Worm (Caenorhabditis elegans) whole organism, late embryonic: ENCODE results near the gene F48G7.5.

Source experiments
- C38D4.7 ChIP-seq: fragments of 200-800 bp; sonication (Bioruptor generic); optimal IDR thresholded peaks from 2 replicates; lab custom pipeline; 2018; ENCODE audit warnings: mild to moderate bottlenecking, missing genetic modification characterization, moderate library complexity, missing compliant biosample characterization
- K09A11.1 ChIP-seq: sonication (generic microtip); optimal IDR thresholded peaks from 2 replicates; lab custom pipeline; 2017; ENCODE audit warnings: antibody characterized with exemption, mild to moderate bottlenecking, missing genetic modification characterization, missing compliant biosample characterization; ENCODE audit not compliant: insufficient read depth
- T23F11.4 ChIP-seq: fragments of 200-800 bp; sonication (Bioruptor generic); optimal IDR thresholded peaks from 2 replicates; lab custom pipeline; 2018; ENCODE audit warnings: mild to moderate bottlenecking, missing genetic modification characterization, missing compliant biosample characterization
- ceh-14 ChIP-seq: sonication (generic microtip); optimal IDR thresholded peaks from 2 replicates; lab custom pipeline; 2016; ENCODE audit warnings: missing genotype, missing genetic modification characterization, missing compliant biosample characterization
- ceh-18 ChIP-seq: sonication (generic microtip); optimal IDR thresholded peaks from 2 replicates; lab custom pipeline; 2016; ENCODE audit warnings: missing genetic modification characterization, missing compliant biosample characterization
- ceh-19 ChIP-seq: fragments of 200-800 bp; sonication (Bioruptor generic); optimal IDR thresholded peaks from 2 replicates; lab custom pipeline; 2018; ENCODE audit warnings: mild to moderate bottlenecking, missing genetic modification characterization, missing compliant biosample characterization
- ceh-2 ChIP-seq: sonication (generic microtip); optimal IDR thresholded peaks from 2 replicates; lab custom pipeline; 2016; ENCODE audit warnings: missing genotype, missing genetic modification characterization, missing compliant biosample characterization
- ceh-22 ChIP-seq: sonication (generic microtip); optimal IDR thresholded peaks from 2 replicates; lab custom pipeline; 2017; ENCODE audit warnings: missing biosample characterization, missing genetic modification characterization
- ceh-24 ChIP-seq: sonication (generic microtip); optimal IDR thresholded peaks from 2 replicates; lab custom pipeline; 2016; ENCODE audit warnings: mild to moderate bottlenecking, missing genetic modification characterization, missing compliant biosample characterization
- ceh-30 ChIP-seq: fragments of 150-350 bp; optimal IDR thresholded peaks from 2 replicates; lab custom pipeline; 2014; ENCODE audit warnings: missing biosample characterization, missing genetic modification characterization
- ceh-6 ChIP-seq: fragments of 200-800 bp; sonication (Bioruptor generic); optimal IDR thresholded peaks from 2 replicates; lab custom pipeline; 2018; ENCODE audit warnings: mild to moderate bottlenecking, missing genetic modification characterization, missing compliant biosample characterization
- ceh-9 ChIP-seq: sonication (generic microtip); optimal IDR thresholded peaks from 2 replicates; lab custom pipeline; 2016; ENCODE audit warnings: mild to moderate bottlenecking, missing genetic modification characterization, inconsistent platforms, missing compliant biosample characterization
- che-1 ChIP-seq: sonication (generic microtip); optimal IDR thresholded peaks from 2 replicates; lab custom pipeline; 2016; ENCODE audit warnings: mild to moderate bottlenecking, missing genetic modification characterization, missing compliant biosample characterization
- elt-4 ChIP-seq: sonication (generic microtip); optimal IDR thresholded peaks from 2 replicates; lab custom pipeline; 2016; ENCODE audit warnings: missing genetic modification characterization, missing compliant biosample characterization
- ets-4 ChIP-seq: sonication (generic microtip); optimal IDR thresholded peaks from 2 replicates; lab custom pipeline; 2016; ENCODE audit warnings: missing genetic modification characterization, missing compliant biosample characterization
- fkh-6 ChIP-seq: sonication (generic microtip); optimal IDR thresholded peaks from 2 replicates; lab custom pipeline; 2016; ENCODE audit warnings: missing genetic modification characterization, missing compliant biosample characterization
- hlh-13 ChIP-seq: fragments of 200-800 bp; sonication (Bioruptor generic); optimal IDR thresholded peaks from 2 replicates; lab custom pipeline; 2018; ENCODE audit warnings: mild to moderate bottlenecking, missing genetic modification characterization, missing compliant biosample characterization
- hlh-30 ChIP-seq: sonication (generic microtip); optimal IDR thresholded peaks from 2 replicates; lab custom pipeline; 2017; ENCODE audit warnings: antibody characterized with exemption, missing genetic modification characterization, missing compliant biosample characterization; ENCODE audit not compliant: insufficient read depth
- hlh-6 ChIP-seq: sonication (generic microtip); optimal IDR thresholded peaks from 2 replicates; lab custom pipeline; 2016; ENCODE audit warnings: missing genotype, missing genetic modification characterization, missing compliant biosample characterization
- madf-2 ChIP-seq: sonication (generic microtip); optimal IDR thresholded peaks from 2 replicates; lab custom pipeline; 2017; ENCODE audit warnings: missing genetic modification characterization, missing compliant biosample characterization
- nfya-1 ChIP-seq: sonication (generic microtip); optimal IDR thresholded peaks from 2 replicates; lab custom pipeline; 2017; ENCODE audit warnings: missing genetic modification characterization, mild to moderate bottlenecking, missing compliant biosample characterization, antibody characterized with exemption, moderate library complexity
- nhr-11 ChIP-seq: fragments of 150-350 bp; optimal IDR thresholded peaks from 2 replicates; lab custom pipeline; 2014; ENCODE audit warnings: missing biosample characterization, missing genetic modification characterization
- npax-4 ChIP-seq: sonication (generic microtip); optimal IDR thresholded peaks from 2 replicates; lab custom pipeline; 2016; ENCODE audit warnings: missing genetic modification characterization, missing compliant biosample characterization
- odd-2 ChIP-seq: sonication (generic microtip); optimal IDR thresholded peaks from 2 replicates; lab custom pipeline; 2017; ENCODE audit warnings: antibody characterized with exemption, mild to moderate bottlenecking, missing genetic modification characterization, missing compliant biosample characterization
- pax-1 ChIP-seq: fragments of 150-350 bp; optimal IDR thresholded peaks from 2 replicates; lab custom pipeline; 2014; ENCODE audit warnings: missing biosample characterization, missing genetic modification characterization
- pqm-1 ChIP-seq: sonication (generic microtip); optimal IDR thresholded peaks from 2 replicates; lab custom pipeline; 2016; ENCODE audit warnings: missing genetic modification characterization, missing compliant biosample characterization
- pros-1 ChIP-seq: fragments of 150-350 bp; optimal IDR thresholded peaks from 2 replicates; lab custom pipeline; 2014; ENCODE audit warnings: missing biosample characterization, missing genetic modification reagents, missing genetic modification characterization
- ref-2 ChIP-seq: sonication (generic microtip); optimal IDR thresholded peaks from 2 replicates; lab custom pipeline; 2016; ENCODE audit warnings: missing genetic modification characterization, missing compliant biosample characterization
- sdc-2 ChIP-seq: sonication (generic microtip); optimal IDR thresholded peaks from 2 replicates; lab custom pipeline; 2016; ENCODE audit warnings: missing genotype, missing genetic modification characterization, missing compliant biosample characterization
- sox-2 ChIP-seq: fragments of 200-800 bp; sonication (Bioruptor generic); IDR thresholded peaks from 2 replicates; pipeline ENCODE4 v1.3.6; 2022; ENCODE audit warnings: missing genetic modification reagents, missing genetic modification characterization, missing compliant biosample characterization
- sox-4 ChIP-seq: sonication (generic microtip); optimal IDR thresholded peaks from 2 replicates; lab custom pipeline; 2017; ENCODE audit warnings: mild to moderate bottlenecking, missing genetic modification characterization, inconsistent platforms, missing compliant biosample characterization
- syd-9 ChIP-seq: sonication (generic microtip); optimal IDR thresholded peaks from 2 replicates; lab custom pipeline; 2016; ENCODE audit warnings: mild to moderate bottlenecking, missing genetic modification characterization, moderate library complexity, missing compliant biosample characterization
- tbx-2 ChIP-seq: sonication (generic microtip); optimal IDR thresholded peaks from 2 replicates; lab custom pipeline; 2016; ENCODE audit warnings: missing genetic modification characterization, missing compliant biosample characterization
- tbx-7 ChIP-seq: sonication (generic microtip); optimal IDR thresholded peaks from 2 replicates; lab custom pipeline; 2016; ENCODE audit warnings: missing genotype, missing genetic modification characterization, missing compliant biosample characterization
- ttx-3 ChIP-seq: sonication (generic microtip); optimal IDR thresholded peaks from 2 replicates; lab custom pipeline; 2016; ENCODE audit warnings: missing genetic modification reagents, missing genetic modification characterization, missing compliant biosample characterization
- unc-3 ChIP-seq, 2 experiments: fragments of 200-800 bp in 1 of 2; sonication (Bioruptor generic) in 1 of 2; sonication (generic microtip) in 1 of 2; conservative IDR thresholded peaks in 1 of 2; optimal IDR thresholded peaks in 1 of 2; 2 replicates each; pipeline versions ENCODE4 v1.3.6 to Lab custom; 2016 to 2022; ENCODE audit warnings: missing compliant biosample characterization in 2 of 2, missing genetic modification characterization in 2 of 2, missing genetic modification reagents in 1 of 2
- unc-86 ChIP-seq: sonication (generic microtip); optimal IDR thresholded peaks from 2 replicates; lab custom pipeline; 2016; ENCODE audit warnings: missing genetic modification characterization, missing compliant biosample characterization

The F48G7.5 gene

DNA sequence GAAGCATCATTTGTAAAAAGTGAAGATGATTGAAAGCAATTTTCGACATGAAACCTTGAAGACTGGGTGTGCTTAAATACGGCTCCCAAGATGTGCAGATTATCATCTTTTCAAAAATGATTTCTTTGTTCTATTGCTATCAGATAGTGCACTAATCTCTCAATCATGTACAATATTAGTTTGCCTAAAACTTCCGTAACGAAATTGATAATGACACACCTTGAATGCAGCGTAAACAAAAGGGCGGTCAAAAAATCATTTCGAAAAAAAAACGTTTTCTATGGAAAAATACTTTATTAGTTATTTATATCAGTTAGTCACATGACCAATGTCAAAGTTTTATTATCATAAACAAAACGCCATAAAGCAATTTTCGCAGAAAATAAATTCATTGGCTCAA is at the start of gene F48G7.5:
F48G7.5 (minus strand) TSS at position 34 of the 400 bp plus-strand sequence.
- TF ChIP-seq npax-4 (tag; lab: Kevin White, UChicago) (no peak), pax-1 (no peak), syd-9 (tag; lab: Kevin White, UChicago) (no peak), ceh-24 (tag; lab: Kevin White, UChicago) (no peak), ceh-22 (no peak), unc-86 (tag; lab: Kevin White, UChicago) (no peak), sdc-2 (tag; lab: Kevin White, UChicago) (no peak), sox-4 (tag; lab: Kevin White, UChicago) (no peak), sox-2 (GFP tag; lab: Robert Waterston, UW) (no peak), ref-2 (tag; lab: Kevin White, UChicago) (no peak), ceh-18 (no peak), pqm-1 (tag; lab: Kevin White, UChicago) (no peak), nhr-11 (tag; lab: Kevin White, UChicago) (no peak), elt-4 (tag; lab: Kevin White, UChicago) (no peak), K09A11.1 (no peak), T23F11.4 (GFP tag; lab: Kevin White, UChicago) (no peak), nfya-1 (tag; lab: Kevin White, UChicago) (no peak), ceh-30 (tag; lab: Kevin White, UChicago) (no peak), ttx-3 (tag; lab: Kevin White, UChicago) (no peak)
- TF ChIP-seq, all 69 proteins: peak for 0

DNA sequence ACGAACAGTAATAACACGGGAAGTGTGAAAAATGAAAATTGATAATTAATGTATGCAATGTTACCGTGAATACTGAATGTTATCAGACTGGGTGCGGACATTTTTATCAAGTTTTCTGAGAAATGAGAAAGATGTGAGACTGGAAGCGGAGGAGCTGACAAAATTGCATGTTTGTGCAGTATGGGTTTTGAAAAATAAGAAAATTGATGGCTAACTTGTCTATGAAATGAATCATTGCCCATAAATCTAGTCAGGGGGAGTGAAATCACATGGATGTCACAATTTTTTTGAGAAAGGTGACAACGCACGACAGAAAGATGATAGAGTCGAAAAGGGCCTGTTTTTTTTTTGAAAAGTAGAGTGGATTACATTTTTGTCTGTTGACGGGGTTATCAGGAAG is 48.6 kb upstream of the F48G7.5 start, which contains the start of gene sru-24:
sru-24 (minus strand) TSS at position 101 of the 400 bp plus-strand sequence.
- TF ChIP-seq che-1 (tag; lab: Kevin White, UChicago) (no peak), ceh-19 (GFP tag; lab: Kevin White, UChicago) (no peak), unc-3 (GFP tag; conservative IDR thresholded peaks at IDR 0.05; lab: Robert Waterston, UW) (no peak), unc-3 (tag; optimal IDR thresholded peaks at IDR 0.05; lab: Kevin White, UChicago) (no peak), T23F11.4 (GFP tag; lab: Kevin White, UChicago) (no peak), C38D4.7 (no peak), nhr-11 (tag; lab: Kevin White, UChicago) (no peak), ceh-6 (GFP tag; lab: Kevin White, UChicago) (no peak), ets-4 (tag; lab: Kevin White, UChicago) (no peak), sox-2 (GFP tag; lab: Robert Waterston, UW) (no peak), pax-1 (no peak)

DNA sequence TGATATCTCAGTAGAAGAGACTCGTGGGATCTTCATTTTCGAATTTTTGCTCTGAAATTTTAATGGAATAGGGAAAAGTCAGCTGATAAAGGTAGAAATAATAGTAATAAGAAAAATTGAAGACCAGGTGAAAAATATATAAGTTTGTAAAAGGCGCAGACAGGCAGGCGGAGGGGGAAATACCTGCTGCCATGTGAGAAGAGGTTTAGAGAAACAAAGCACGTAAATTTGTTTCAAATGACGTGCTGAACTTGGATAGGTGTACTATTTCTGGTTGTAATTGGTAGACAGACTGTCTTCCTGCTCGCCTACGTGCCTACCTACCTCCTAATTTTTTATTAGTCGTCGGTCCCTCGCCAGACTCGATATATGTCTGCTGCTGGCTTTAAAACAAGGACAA is 44.7 kb upstream of the F48G7.5 start, which contains the start of gene nhr-180:
nhr-180 (minus strand) TSS at position 52 of the 400 bp plus-strand sequence.
- TF ChIP-seq ceh-2 (no peak), hlh-13 (GFP tag; lab: Kevin White, UChicago) (no peak), tbx-7 (no peak), ref-2 (tag; lab: Kevin White, UChicago) (no peak), tbx-2 (no peak), T23F11.4 (GFP tag; lab: Kevin White, UChicago) (no peak), ceh-14 (no peak), pros-1 (no peak)

ce11 chrV:664337-664847 is 41.7 kb upstream of the F48G7.5 start, which contains the start of the genes F31F4.11 and srh-266:
F31F4.11 (minus strand) TSS chrV:664437.
srh-266 (plus strand) TSS chrV:664797.
- TF ChIP-seq elt-4 (tag; lab: Kevin White, UChicago) (no peak), hlh-30 (tag; lab: Kevin White, UChicago) (no peak), K09A11.1 (no peak), pqm-1 (tag; lab: Kevin White, UChicago) (no peak), odd-2 (tag; lab: Kevin White, UChicago) (no peak), ceh-30 (tag; lab: Kevin White, UChicago) (no peak), sox-2 (GFP tag; lab: Robert Waterston, UW) (no peak), ceh-9 (tag; lab: Kevin White, UChicago) (no peak), pros-1 (no peak), madf-2 (tag; lab: Kevin White, UChicago) (no peak), ttx-3 (tag; lab: Kevin White, UChicago) (no peak), npax-4 (tag; lab: Kevin White, UChicago) (no peak), fkh-6 (no peak), ref-2 (tag; lab: Kevin White, UChicago) (no peak), hlh-6 (no peak)
